Worm (Caenorhabditis elegans): Measurements from ENCODE around the gene C18H7.12.

ce11 chrIV:631869-632268, 44.2 kb upstream of the C18H7.12 start:
- TF ChIP-seq ama-1 (optimal IDR thresholded peaks at IDR 0.05), result no peak
- TF ChIP-seq scrt-1 (GFP tag; IDR thresholded peaks at IDR 0.05), result no peak
- no peak for TF ChIP-seq sea-1 (GFP tag; conservative IDR thresholded peaks at IDR 0.05)
- TF ChIP-seq flt-1 (GFP tag; IDR thresholded peaks at IDR 0.05), result no peak
- TF ChIP-seq hmbx-1 (tag; optimal IDR thresholded peaks at IDR 0.05), result no peak
- TF ChIP-seq tbx-37 (GFP tag; conservative IDR thresholded peaks at IDR 0.05), result no peak
- TF ChIP-seq hnd-1 (tag; optimal IDR thresholded peaks at IDR 0.05), result no peak
- no peak for TF ChIP-seq ets-7 (tag; optimal IDR thresholded peaks at IDR 0.05)
- no peak for TF ChIP-seq ceh-13 (GFP tag; optimal IDR thresholded peaks at IDR 0.05)
- TF ChIP-seq pes-1 (GFP tag; IDR thresholded peaks at IDR 0.05), result no peak
- TF ChIP-seq aly-1 (tag; optimal IDR thresholded peaks at IDR 0.05), result no peak
- no peak for TF ChIP-seq hmg-4 (GFP tag; optimal IDR thresholded peaks at IDR 0.05)

Data from whole organism, early embryonic.